Worm (Caenorhabditis elegans): ENCODE data around the gene raga-1.

raga-1 gene

ce11 chrII:11312223-11312622 lies 11.1 kb downstream of the raga-1 start, which contains the start of gene T24F1.7:
Gene T24F1.7, plus strand, starts transcription at chrII:11312523.
- peak; percentile 72 for TF ChIP-seq aha-1 (tag)
- no peak for TF ChIP-seq T26A8.4 (GFP tag; IDR thresholded peaks at IDR 0.05)
- no peak for TF ChIP-seq mxl-2 (GFP tag; conservative IDR thresholded peaks at IDR 0.05)
- TF ChIP-seq set-16 (GFP tag; IDR thresholded peaks at IDR 0.05) = peak; percentile 34; the same call in 1 of the 2 replicates
- 0 out of 2 replicates have a peak, but pooled peaks have one; percentile 5 for TF ChIP-seq D1046.2 (GFP tag; IDR thresholded peaks at IDR 0.05)

- TF ChIP-seq rbr-2 (tag; optimal IDR thresholded peaks at IDR 0.05) (no peak), lin-29 (GFP tag; IDR thresholded peaks at IDR 0.05) (no peak), dmd-6 (GFP tag; IDR thresholded peaks at IDR 0.05) (no peak), ceh-82 (tag; optimal IDR thresholded peaks at IDR 0.05) (no peak), dmd-8 (GFP tag; IDR thresholded peaks at IDR 0.05) (no peak), F37D6.2 (tag; optimal IDR thresholded peaks at IDR 0.05) (no peak), ztf-7 (tag; optimal IDR thresholded peaks at IDR 0.05) (no peak), hlh-11 (tag; optimal IDR thresholded peaks at IDR 0.05) (no peak), hmg-1.1 (GFP tag; IDR thresholded peaks at IDR 0.05) (no peak), set-16 (GFP tag; IDR thresholded peaks at IDR 0.05) (no peak), F10B5.3 (tag; optimal IDR thresholded peaks at IDR 0.05) (no peak), lsy-2 (tag; optimal IDR thresholded peaks at IDR 0.05) (no peak), pqm-1 (tag; optimal IDR thresholded peaks at IDR 0.05) (no peak), hif-1 (tag; optimal IDR thresholded peaks at IDR 0.05) (no peak), zfp-3 (GFP tag; conservative IDR thresholded peaks at IDR 0.05) (no peak), spr-1 (tag; optimal IDR thresholded peaks at IDR 0.05) (no peak), saeg-2 (GFP tag; IDR thresholded peaks at IDR 0.05) (no peak), ztf-11 (tag; optimal IDR thresholded peaks at IDR 0.05) (no peak)
These were observed 13.0 kb downstream of the raga-1 start, which contains the start of gene T24F1.4 for ce11 chrII:11314165-11314564. Gene T24F1.4, minus strand, starts transcription at chrII:11314265.

- TF ChIP-seq hif-1 (tag; optimal IDR thresholded peaks at IDR 0.05) (no peak), aha-1 (tag) (no peak), T26A8.4 (GFP tag; IDR thresholded peaks at IDR 0.05) (no peak), ZK546.5 (tag; optimal IDR thresholded peaks at IDR 0.05) (no peak), nhr-237 (tag; optimal IDR thresholded peaks at IDR 0.05) (no peak), snpc-1.2 (GFP tag; IDR thresholded peaks at IDR 0.05) (no peak), nhr-41 (GFP tag; IDR thresholded peaks at IDR 0.05) (no peak), lin-39 (tag; optimal IDR thresholded peaks at IDR 0.05) (no peak), Y48G9A.11 (GFP tag; IDR thresholded peaks at IDR 0.05) (no peak), lim-7 (GFP tag; IDR thresholded peaks at IDR 0.05) (no peak), zip-2 (tag; optimal IDR thresholded peaks at IDR 0.05) (no peak), attf-4 (tag; optimal IDR thresholded peaks at IDR 0.05) (no peak), jun-1 (tag; optimal IDR thresholded peaks at IDR 0.05) (no peak), ztf-11 (tag; optimal IDR thresholded peaks at IDR 0.05) (no peak), mxl-2 (GFP tag; conservative IDR thresholded peaks at IDR 0.05) (no peak), ZK337.2 (GFP tag; IDR thresholded peaks at IDR 0.05) (no peak)
These were observed 15.5 kb downstream of the raga-1 start for ce11 chrII:11316663-11317062.

ce11 chrII:11319591-11319990 lies 18.4 kb downstream of the raga-1 start, which contains the start of gene nlp-51:
Gene nlp-51, minus strand, starts transcription at chrII:11319691.
- no peak for TF ChIP-seq vab-7 (GFP tag; IDR thresholded peaks at IDR 0.05)
- peak; percentile 56 for TF ChIP-seq aha-1 (tag)

ce11 chrII:11329021-11329479 lies 27.9 kb downstream of the raga-1 start, which contains the start of gene tag-180:
Gene tag-180, minus strand, starts transcription at chrII:11329429.
- no peak for TF ChIP-seq F26F4.8 (GFP tag; conservative IDR thresholded peaks at IDR 0.05)
- TF ChIP-seq nhr-42 (GFP tag; IDR thresholded peaks at IDR 0.05) = no peak
- TF ChIP-seq rbr-2 (tag; optimal IDR thresholded peaks at IDR 0.05) = peak; percentile 16
- TF ChIP-seq ceh-62 (tag; optimal IDR thresholded peaks at IDR 0.05) = no peak
- TF ChIP-seq jun-1 (tag; optimal IDR thresholded peaks at IDR 0.05) = no peak
- TF ChIP-seq ZK337.2 (GFP tag; IDR thresholded peaks at IDR 0.05) = no peak
- TF ChIP-seq F44E2.7 (GFP tag; IDR thresholded peaks at IDR 0.05) = no peak
- TF ChIP-seq mxl-3 (GFP tag; optimal IDR thresholded peaks at IDR 0.05) = no peak
- no peak for TF ChIP-seq aha-1 (tag)
- TF ChIP-seq D1046.2 (GFP tag; IDR thresholded peaks at IDR 0.05) = no peak
- TF ChIP-seq F10B5.3 (tag; optimal IDR thresholded peaks at IDR 0.05) = no peak
- no peak for TF ChIP-seq ceh-82 (tag; optimal IDR thresholded peaks at IDR 0.05)
- 0 out of 2 replicates have a peak, but pooled peaks have one; percentile 16 for TF ChIP-seq ctbp-1 (GFP tag; IDR thresholded peaks at IDR 0.05)
- no peak for TF ChIP-seq egl-27 (tag; optimal IDR thresholded peaks at IDR 0.05)
- no peak for TF ChIP-seq spr-3 (GFP tag; optimal IDR thresholded peaks at IDR 0.05)
- no peak for TF ChIP-seq duxl-1 (tag; optimal IDR thresholded peaks at IDR 0.05; ENCODE audit: poor library complexity)
- no peak for TF ChIP-seq mxl-2 (GFP tag; conservative IDR thresholded peaks at IDR 0.05)
- peak; percentile 4 for TF ChIP-seq hlh-30 (tag; optimal IDR thresholded peaks at IDR 0.05; ENCODE audit: insufficient read depth)

Data from whole organism, L4 larva.